Fruit fly (Drosophila melanogaster): ENCODE measurements around the gene CG12024.

Gene CG12024

dm6 chr3L:1810288-1810687, 46.7 kb upstream of the CG12024 start, which contains the start of gene GV1 (continued):
- TF ChIP-seq CG6276 (GFP tag; optimal IDR thresholded peaks at IDR 0.05) (peak; percentile 88), Smox (GFP tag; optimal IDR thresholded peaks at IDR 0.05) (no peak), CG8632 (GFP tag; optimal IDR thresholded peaks at IDR 0.05) (peak; percentile 28), CG11294 (GFP tag; IDR thresholded peaks at IDR 0.05) (peak; percentile 39; the same call in 1 of the 2 replicates), CG10631 (GFP tag; optimal IDR thresholded peaks at IDR 0.05) (no peak), salr (GFP tag; optimal IDR thresholded peaks at IDR 0.05) (peak in 1 of 2 experiments; percentile 52), CG6808 (GFP tag; optimal IDR thresholded peaks at IDR 0.05) (peak; percentile 95), CG31627 (GFP tag; optimal IDR thresholded peaks at IDR 0.05) (no peak), CG6163 (GFP tag; IDR thresholded peaks at IDR 0.05) (peak; percentile 90), Ets96B (tag; optimal IDR thresholded peaks at IDR 0.05) (peak; percentile 83), topi (GFP tag; optimal IDR thresholded peaks at IDR 0.05) (no peak), Met (GFP tag; optimal IDR thresholded peaks at IDR 0.05) (peak; percentile 43), CG3919 (GFP tag; optimal IDR thresholded peaks at IDR 0.05) (peak; percentile 51), cyc (GFP tag; optimal IDR thresholded peaks at IDR 0.05) (no peak)

dm6 chr3L:1816614-1817013, 40.4 kb upstream of the CG12024 start:
- TF ChIP-seq net (GFP tag; optimal IDR thresholded peaks at IDR 0.05) (no peak), Eip75B (GFP tag; optimal IDR thresholded peaks at IDR 0.05) (no peak), CG6163 (GFP tag; IDR thresholded peaks at IDR 0.05) (no peak), Eip78C (GFP tag) (no peak), achi (GFP tag; optimal IDR thresholded peaks at IDR 0.05) (no peak), fd85E (GFP tag; optimal IDR thresholded peaks at IDR 0.05) (no peak), topi (GFP tag; optimal IDR thresholded peaks at IDR 0.05) (no peak), eg (GFP tag; IDR thresholded peaks at IDR 0.05) (no peak), CG31627 (GFP tag; optimal IDR thresholded peaks at IDR 0.05) (no peak), Sox14 (GFP tag; optimal IDR thresholded peaks at IDR 0.05) (no peak), Hr39 (GFP tag; optimal IDR thresholded peaks at IDR 0.05) (no peak), CG32006 (GFP tag; optimal IDR thresholded peaks at IDR 0.05) (no peak), CG6808 (GFP tag; optimal IDR thresholded peaks at IDR 0.05) (no peak), CG10669 (GFP tag; optimal IDR thresholded peaks at IDR 0.05) (no peak), spab (GFP tag; optimal IDR thresholded peaks at IDR 0.05) (no peak)

- TF ChIP-seq Eip78C (GFP tag), result no peak
- no peak for TF ChIP-seq CG32006 (GFP tag; optimal IDR thresholded peaks at IDR 0.05)
- TF ChIP-seq dac (GFP tag; optimal IDR thresholded peaks at IDR 0.05), result no peak
- TF ChIP-seq fd59A (GFP tag; optimal IDR thresholded peaks at IDR 0.05), result no peak
- TF ChIP-seq CG1621 (tag; optimal IDR thresholded peaks at IDR 0.05), result no peak
Observed at dm6 chr3L:1817405-1817804, 39.6 kb upstream of the CG12024 start.

dm6 chr3L:1818834-1819233, 38.1 kb upstream of the CG12024 start:
- TF ChIP-seq net (GFP tag; optimal IDR thresholded peaks at IDR 0.05) (no peak), Hr4 (GFP tag; optimal IDR thresholded peaks at IDR 0.05) (no peak), spab (GFP tag; optimal IDR thresholded peaks at IDR 0.05) (no peak), CG34406 (GFP tag; optimal IDR thresholded peaks at IDR 0.05) (no peak), CG32006 (GFP tag; optimal IDR thresholded peaks at IDR 0.05) (no peak), Eip78C (GFP tag) (no peak), CG4318 (GFP tag; optimal IDR thresholded peaks at IDR 0.05) (no peak), CG11762 (GFP tag; optimal IDR thresholded peaks at IDR 0.05; ENCODE audit: insufficient read depth) (no peak), cyc (GFP tag; optimal IDR thresholded peaks at IDR 0.05) (no peak), CG31627 (GFP tag; optimal IDR thresholded peaks at IDR 0.05) (no peak), Hr39 (GFP tag; optimal IDR thresholded peaks at IDR 0.05) (no peak), salr (GFP tag; optimal IDR thresholded peaks at IDR 0.05) (no peak), Met (GFP tag; optimal IDR thresholded peaks at IDR 0.05) (no peak), dsx (GFP tag; optimal IDR thresholded peaks at IDR 0.05; ENCODE audit: poor library complexity, severe bottlenecking) (peak; percentile 59), CG11294 (GFP tag; IDR thresholded peaks at IDR 0.05) (no peak), svp (GFP tag) (peak; percentile 11), Gug (GFP tag; IDR thresholded peaks at IDR 0.05) (no peak), CG1621 (tag; optimal IDR thresholded peaks at IDR 0.05) (peak; percentile 1), Blimp-1 (GFP tag; optimal IDR thresholded peaks at IDR 0.05) (no peak), Lpt (GFP tag; optimal IDR thresholded peaks at IDR 0.05) (no peak), CG15336 (GFP tag; IDR thresholded peaks at IDR 0.05) (no peak)

All from whole organism, prepupa.